ENCODE assay signal across 1 fruit fly cellular context in the genomic region with DNA sequence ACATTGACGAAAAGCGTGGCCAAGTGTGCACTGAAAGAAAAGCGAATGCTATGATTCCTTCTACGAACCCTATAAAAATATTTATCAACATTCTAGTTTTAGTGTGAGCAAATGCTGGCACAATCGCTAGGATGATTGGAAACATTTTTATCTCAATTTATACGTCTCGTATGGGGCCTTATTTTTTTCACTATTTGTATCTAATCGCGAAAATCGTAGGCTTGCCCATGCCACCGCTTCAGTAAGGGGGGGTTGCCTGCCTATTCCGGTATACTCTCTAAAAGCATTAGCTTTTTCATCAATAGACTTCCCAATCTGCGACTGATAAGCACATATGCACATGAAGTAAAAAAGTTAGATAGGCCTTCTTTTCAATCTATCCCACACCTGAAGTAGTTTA.
A peak's percentile ranks its signal among the peaks of the same experiment; 100 is the strongest.
TF ChIP-seq lines count a peak whose summit lies in the region.

No protein-coding gene starts in this region.

TF ChIP-seq in whole organism, embryonic, 481 proteins besides CTCF, POLR2A, EP300 and RAD21 (continued from another document and continues in another):
- TF ChIP-seq CG11456 (GFP tag; IDR thresholded peaks at IDR 0.05; lab: Robert Waterston, UW) = peak; percentile 83
- peak; percentile 89 for TF ChIP-seq Atf6 (GFP tag; IDR thresholded peaks at IDR 0.05; lab: Robert Waterston, UW)
- peak; percentile 85 for TF ChIP-seq sob (GFP tag; IDR thresholded peaks at IDR 0.05; lab: Robert Waterston, UW)
- peak; percentile 64 for TF ChIP-seq CG4360 (GFP tag; IDR thresholded peaks at IDR 0.05; lab: Robert Waterston, UW)
- peak; percentile 69 for TF ChIP-seq CG10543 (GFP tag; optimal IDR thresholded peaks at IDR 0.05; lab: Kevin White, UChicago)
- TF ChIP-seq Dfd (GFP tag; optimal IDR thresholded peaks at IDR 0.05; lab: Kevin White, UChicago) = no peak
- TF ChIP-seq Elba2 (GFP tag; optimal IDR thresholded peaks at IDR 0.05; lab: Kevin White, UChicago) = no peak
- TF ChIP-seq Atf-2 (GFP tag; optimal IDR thresholded peaks at IDR 0.05; lab: Kevin White, UChicago) = peak; percentile 32
- TF ChIP-seq slbo (GFP tag; IDR thresholded peaks at IDR 0.05; lab: Robert Waterston, UW) = peak; percentile 92
- TF ChIP-seq CG4282 (GFP tag; optimal IDR thresholded peaks at IDR 0.05; lab: Kevin White, UChicago) = peak; percentile 53
- no peak for TF ChIP-seq CG17912 (GFP tag; optimal IDR thresholded peaks at IDR 0.05; lab: Kevin White, UChicago)
- peak; percentile 78 for TF ChIP-seq CG12071 (GFP tag; optimal IDR thresholded peaks at IDR 0.05; lab: Kevin White, UChicago)
- peak; percentile 66 for TF ChIP-seq MBD-R2 (GFP tag; IDR thresholded peaks at IDR 0.05; lab: Robert Waterston, UW)
- TF ChIP-seq CG1832 (GFP tag; optimal IDR thresholded peaks at IDR 0.05; lab: Kevin White, UChicago) = no peak
- TF ChIP-seq en (GFP tag; optimal IDR thresholded peaks at IDR 0.05; lab: Kevin White, UChicago) = peak; percentile 60
- TF ChIP-seq CG15696 (tag; optimal IDR thresholded peaks at IDR 0.05; lab: Kevin White, UChicago) = no peak
- TF ChIP-seq CG2889 (GFP tag; IDR thresholded peaks at IDR 0.05; lab: Robert Waterston, UW) = peak; percentile 73; the same call in 2 of the 3 replicates
- TF ChIP-seq usp (GFP tag; optimal IDR thresholded peaks at IDR 0.05; lab: Kevin White, UChicago) = no peak
- peak; percentile 77 for TF ChIP-seq Rx (GFP tag; IDR thresholded peaks at IDR 0.05; lab: Robert Waterston, UW)
- TF ChIP-seq jigr1 (GFP tag; IDR thresholded peaks at IDR 0.05; lab: Robert Waterston, UW) = no peak
- peak; percentile 70 for TF ChIP-seq Atf3 (GFP tag; optimal IDR thresholded peaks at IDR 0.05; lab: Kevin White, UChicago)
- peak; percentile 69 for TF ChIP-seq schlank (tag; optimal IDR thresholded peaks at IDR 0.05; lab: Kevin White, UChicago)
- TF ChIP-seq CG4404 (GFP tag; IDR thresholded peaks at IDR 0.05; lab: Robert Waterston, UW) = peak; percentile 52
- TF ChIP-seq CG6175 (GFP tag; IDR thresholded peaks at IDR 0.05; lab: Robert Waterston, UW) = peak; percentile 73; the same call in 2 of the 3 replicates
- no peak for TF ChIP-seq dmrt11E (tag; optimal IDR thresholded peaks at IDR 0.05; lab: Kevin White, UChicago)
- no peak for TF ChIP-seq Tbp (GFP tag; optimal IDR thresholded peaks at IDR 0.05; lab: Kevin White, UChicago)
- TF ChIP-seq CG1647 (GFP tag; optimal IDR thresholded peaks at IDR 0.05; lab: Kevin White, UChicago) = peak; percentile 35
- TF ChIP-seq CG2678 (tag; optimal IDR thresholded peaks at IDR 0.05; lab: Kevin White, UChicago) = peak; percentile 87
- TF ChIP-seq CG32772 (GFP tag; IDR thresholded peaks at IDR 0.05; lab: Robert Waterston, UW) = peak; percentile 90
- no peak for TF ChIP-seq CG4617 (GFP tag; optimal IDR thresholded peaks at IDR 0.05; lab: Kevin White, UChicago; ENCODE audit: borderline replicate concordance)
- TF ChIP-seq slp2 (GFP tag; optimal IDR thresholded peaks at IDR 0.05; lab: Kevin White, UChicago) = peak; percentile 54
- peak; percentile 59 for TF ChIP-seq CG6683 (GFP tag; optimal IDR thresholded peaks at IDR 0.05; lab: Kevin White, UChicago)
- TF ChIP-seq Chrac-16 (GFP tag; optimal IDR thresholded peaks at IDR 0.05; lab: Kevin White, UChicago) = peak; percentile 63
- TF ChIP-seq Adf1 (GFP tag; IDR thresholded peaks at IDR 0.05; lab: Robert Waterston, UW) = peak; percentile 67
- TF ChIP-seq Hr51 (GFP tag; optimal IDR thresholded peaks at IDR 0.05; lab: Kevin White, UChicago) = peak in 1 of 2 experiments; percentile 73
- TF ChIP-seq knrl (GFP tag; IDR thresholded peaks at IDR 0.05; lab: Robert Waterston, UW; ENCODE audit: partially characterized antibody) = no peak
- no peak for TF ChIP-seq HLH4C (GFP tag; IDR thresholded peaks at IDR 0.05; lab: Robert Waterston, UW; ENCODE audit: partially characterized antibody)
- peak; percentile 60 for TF ChIP-seq CG6254 (GFP tag; optimal IDR thresholded peaks at IDR 0.05; lab: Kevin White, UChicago)
- TF ChIP-seq CG12219 (GFP tag; optimal IDR thresholded peaks at IDR 0.05; lab: Kevin White, UChicago) = peak; percentile 80
- TF ChIP-seq CG12659 (GFP tag; optimal IDR thresholded peaks at IDR 0.05; lab: Kevin White, UChicago) = peak; percentile 84
- peak; percentile 83 for TF ChIP-seq CG17385 (GFP tag; optimal IDR thresholded peaks at IDR 0.05; lab: Kevin White, UChicago)
- TF ChIP-seq onecut (GFP tag; IDR thresholded peaks at IDR 0.05; lab: Robert Waterston, UW) = peak; percentile 54
- peak; percentile 6 for TF ChIP-seq CG9876 (GFP tag; optimal IDR thresholded peaks at IDR 0.05; lab: Kevin White, UChicago)
- no peak for TF ChIP-seq CG17568 (GFP tag; optimal IDR thresholded peaks at IDR 0.05; lab: Kevin White, UChicago)
- no peak for TF ChIP-seq ash1 (GFP tag; optimal IDR thresholded peaks at IDR 0.05; lab: Kevin White, UChicago)
- TF ChIP-seq CG6654 (GFP tag; optimal IDR thresholded peaks at IDR 0.05; lab: Kevin White, UChicago) = peak; percentile 19
- TF ChIP-seq CG12769 (tag; optimal IDR thresholded peaks at IDR 0.05; lab: Kevin White, UChicago) = peak; percentile 88
- TF ChIP-seq caup (GFP tag; optimal IDR thresholded peaks at IDR 0.05; lab: Kevin White, UChicago; ENCODE audit: severe bottlenecking) = peak; percentile 85
- TF ChIP-seq ham (GFP tag; IDR thresholded peaks at IDR 0.05; lab: Robert Waterston, UW) = no peak
- peak; percentile 62 for TF ChIP-seq CG8281 (tag; optimal IDR thresholded peaks at IDR 0.05; lab: Kevin White, UChicago)
- TF ChIP-seq wek (GFP tag; optimal IDR thresholded peaks at IDR 0.05; lab: Kevin White, UChicago) = no peak
- peak; percentile 56 for TF ChIP-seq gcm (GFP tag; optimal IDR thresholded peaks at IDR 0.05; lab: Kevin White, UChicago)
- TF ChIP-seq lilli (GFP tag; optimal IDR thresholded peaks at IDR 0.05; lab: Kevin White, UChicago) = peak; percentile 82
- peak; percentile 40 for TF ChIP-seq slou (GFP tag; optimal IDR thresholded peaks at IDR 0.05; lab: Kevin White, UChicago)
- TF ChIP-seq ftz-f1 (GFP tag; optimal IDR thresholded peaks at IDR 0.05; lab: Kevin White, UChicago) = no peak
- TF ChIP-seq CG6854 (GFP tag; optimal IDR thresholded peaks at IDR 0.05; lab: Kevin White, UChicago) = peak; percentile 50
- TF ChIP-seq zfh2 (GFP tag; optimal IDR thresholded peaks at IDR 0.05; lab: Kevin White, UChicago) = peak; percentile 74
- TF ChIP-seq wor (GFP tag; IDR thresholded peaks at IDR 0.05; lab: Robert Waterston, UW) = peak; percentile 75
- TF ChIP-seq Pdp1 (GFP tag; optimal IDR thresholded peaks at IDR 0.05; lab: Kevin White, UChicago) = peak; percentile 74 to 78
- TF ChIP-seq sna (GFP tag; IDR thresholded peaks at IDR 0.05; lab: Robert Waterston, UW; ENCODE audit: partially characterized antibody) = no peak
- TF ChIP-seq B-H2 (GFP tag; optimal IDR thresholded peaks at IDR 0.05; lab: Kevin White, UChicago) = peak; percentile 45
- peak; percentile 53; the same call in 1 of the 2 replicates for TF ChIP-seq CG43689 (GFP tag; IDR thresholded peaks at IDR 0.05; lab: Robert Waterston, UW)
- TF ChIP-seq ara (GFP tag; IDR thresholded peaks at IDR 0.05; lab: Robert Waterston, UW) = peak; percentile 83
- TF ChIP-seq gsb (GFP tag; IDR thresholded peaks at IDR 0.05; lab: Robert Waterston, UW) = peak; percentile 59
- peak; percentile 79 for TF ChIP-seq rib (GFP tag; IDR thresholded peaks at IDR 0.05; lab: Robert Waterston, UW)
- peak; percentile 80 for TF ChIP-seq CG4730 (GFP tag; IDR thresholded peaks at IDR 0.05; lab: Robert Waterston, UW)
- no peak for TF ChIP-seq fd102C (GFP tag; optimal IDR thresholded peaks at IDR 0.05; lab: Kevin White, UChicago)
- no peak for TF ChIP-seq abd-A (tag; optimal IDR thresholded peaks at IDR 0.05; lab: Kevin White, UChicago)
- TF ChIP-seq CG12299 (tag; optimal IDR thresholded peaks at IDR 0.05; lab: Kevin White, UChicago) = peak; percentile 11
- peak; percentile 73 for TF ChIP-seq salm (tag; optimal IDR thresholded peaks at IDR 0.05; lab: Kevin White, UChicago)
- peak; percentile 73 for TF ChIP-seq pnt (GFP tag; optimal IDR thresholded peaks at IDR 0.05; lab: Kevin White, UChicago)
- peak; percentile 82 for TF ChIP-seq esg (GFP tag; conservative IDR thresholded peaks at IDR 0.05; lab: Robert Waterston, UW)
- TF ChIP-seq sisA (GFP tag; IDR thresholded peaks at IDR 0.05; lab: Robert Waterston, UW) = peak; percentile 86
- TF ChIP-seq E2f2 (GFP tag; IDR thresholded peaks at IDR 0.05; lab: Robert Waterston, UW) = peak; percentile 68
- TF ChIP-seq tll (GFP tag; optimal IDR thresholded peaks at IDR 0.05; lab: Kevin White, UChicago) = no peak
- TF ChIP-seq CG9215 (GFP tag; IDR thresholded peaks at IDR 0.05; lab: Robert Waterston, UW) = peak; percentile 66
- peak; percentile 64 for TF ChIP-seq CG7987 (GFP tag; optimal IDR thresholded peaks at IDR 0.05; lab: Kevin White, UChicago)
- TF ChIP-seq YL-1 (GFP tag; optimal IDR thresholded peaks at IDR 0.05; lab: Kevin White, UChicago) = no peak
- TF ChIP-seq aop (GFP tag; IDR thresholded peaks at IDR 0.05; lab: Robert Waterston, UW) = peak; percentile 74
- TF ChIP-seq wdn (GFP tag; IDR thresholded peaks at IDR 0.05; lab: Robert Waterston, UW) = peak; percentile 84; the same call in 1 of the 2 replicates
- TF ChIP-seq CG17802 (tag; optimal IDR thresholded peaks at IDR 0.05; lab: Kevin White, UChicago) = peak; percentile 59
- TF ChIP-seq CG17186 (GFP tag; optimal IDR thresholded peaks at IDR 0.05; lab: Kevin White, UChicago) = no peak
- TF ChIP-seq CG32532 (GFP tag; IDR thresholded peaks at IDR 0.05; lab: Robert Waterston, UW) = peak; percentile 89
- peak; percentile 53 for TF ChIP-seq fu2 (GFP tag; optimal IDR thresholded peaks at IDR 0.05; lab: Kevin White, UChicago)
- TF ChIP-seq Side (GFP tag; optimal IDR thresholded peaks at IDR 0.05; lab: Kevin White, UChicago) = peak; percentile 71
- no peak for TF ChIP-seq cad (GFP tag; optimal IDR thresholded peaks at IDR 0.05; lab: Kevin White, UChicago)
- peak in 1 of 2 experiments; percentile 83 for TF ChIP-seq bsh (GFP tag; optimal IDR thresholded peaks at IDR 0.05; lab: Kevin White, UChicago)
- TF ChIP-seq crp (GFP tag; optimal IDR thresholded peaks at IDR 0.05; lab: Kevin White, UChicago) = no peak
- TF ChIP-seq CG13894 (tag; optimal IDR thresholded peaks at IDR 0.05; lab: Kevin White, UChicago) = no peak
- peak; percentile 81 for TF ChIP-seq nmo (GFP tag; optimal IDR thresholded peaks at IDR 0.05; lab: Kevin White, UChicago)
- peak; percentile 79 for TF ChIP-seq grau (tag; optimal IDR thresholded peaks at IDR 0.05; lab: Kevin White, UChicago)
- peak; percentile 86 for TF ChIP-seq lmd (GFP tag; IDR thresholded peaks at IDR 0.05; lab: Robert Waterston, UW)
- TF ChIP-seq her (GFP tag; optimal IDR thresholded peaks at IDR 0.05; lab: Kevin White, UChicago) = peak; percentile 28
- peak; percentile 16 for TF ChIP-seq bigmax (GFP tag; optimal IDR thresholded peaks at IDR 0.05; lab: Kevin White, UChicago)
- TF ChIP-seq CG10654 (GFP tag; optimal IDR thresholded peaks at IDR 0.05; lab: Kevin White, UChicago) = peak; percentile 61
- no peak for TF ChIP-seq CG12236 (GFP tag; optimal IDR thresholded peaks at IDR 0.05; lab: Kevin White, UChicago)
- TF ChIP-seq croc (GFP tag; conservative IDR thresholded peaks at IDR 0.05; lab: Robert Waterston, UW) = peak; percentile 56; the same call in 2 of the 3 replicates
- TF ChIP-seq E2f1 (GFP tag; IDR thresholded peaks at IDR 0.05; lab: Robert Waterston, UW) = peak; percentile 86
- TF ChIP-seq Hr3 (GFP tag; optimal IDR thresholded peaks at IDR 0.05; lab: Kevin White, UChicago) = peak; percentile 74
- peak; percentile 51 for TF ChIP-seq CG17829 (tag; optimal IDR thresholded peaks at IDR 0.05; lab: Kevin White, UChicago)
- peak; percentile 82 for TF ChIP-seq CG7556 (GFP tag; optimal IDR thresholded peaks at IDR 0.05; lab: Kevin White, UChicago)
- TF ChIP-seq trem (tag; optimal IDR thresholded peaks at IDR 0.05; lab: Kevin White, UChicago) = no peak
- TF ChIP-seq ro (GFP tag; IDR thresholded peaks at IDR 0.05; lab: Robert Waterston, UW) = peak; percentile 36; the same call in 1 of the 2 replicates
- peak; percentile 70 for TF ChIP-seq Antp (GFP tag; optimal IDR thresholded peaks at IDR 0.05; lab: Kevin White, UChicago)
- TF ChIP-seq repo (GFP tag; optimal IDR thresholded peaks at IDR 0.05; lab: Kevin White, UChicago) = no peak
- peak; percentile 78 for TF ChIP-seq Asciz (GFP tag; optimal IDR thresholded peaks at IDR 0.05; lab: Kevin White, UChicago)
- peak; percentile 11 for TF ChIP-seq zen (tag; optimal IDR thresholded peaks at IDR 0.05; lab: Kevin White, UChicago)
- peak; percentile 31 for TF ChIP-seq Bteb2 (GFP tag; optimal IDR thresholded peaks at IDR 0.05; lab: Kevin White, UChicago)
- TF ChIP-seq dati (GFP tag; IDR thresholded peaks at IDR 0.05; lab: Robert Waterston, UW) = peak; percentile 82
- TF ChIP-seq ato (GFP tag; IDR thresholded peaks at IDR 0.05; lab: Robert Waterston, UW; ENCODE audit: partially characterized antibody) = no peak
- no peak for TF ChIP-seq CG33557 (GFP tag; optimal IDR thresholded peaks at IDR 0.05; lab: Kevin White, UChicago)
- no peak for TF ChIP-seq Kr (GFP tag; optimal IDR thresholded peaks at IDR 0.05; lab: Kevin White, UChicago)
- peak; percentile 54 for TF ChIP-seq CG18764 (GFP tag; optimal IDR thresholded peaks at IDR 0.05; lab: Kevin White, UChicago)
- peak; percentile 82 for TF ChIP-seq Fer1 (GFP tag; optimal IDR thresholded peaks at IDR 0.05; lab: Kevin White, UChicago)
- TF ChIP-seq CG4328 (GFP tag; optimal IDR thresholded peaks at IDR 0.05; lab: Kevin White, UChicago) = no peak
- peak; percentile 95 for TF ChIP-seq vvl (GFP tag; IDR thresholded peaks at IDR 0.05; lab: Robert Waterston, UW)
- TF ChIP-seq CG8359 (GFP tag; optimal IDR thresholded peaks at IDR 0.05; lab: Kevin White, UChicago; ENCODE audit: borderline replicate concordance) = peak; percentile 5
- peak; percentile 98 for TF ChIP-seq Med (GFP tag; lab: Kevin White, UChicago)
- no peak for TF ChIP-seq sqz (GFP tag; optimal IDR thresholded peaks at IDR 0.05; lab: Kevin White, UChicago)
- peak; percentile 86 for TF ChIP-seq Taf1 (GFP tag; IDR thresholded peaks at IDR 0.05; lab: Robert Waterston, UW)
- peak; percentile 12 for TF ChIP-seq da (GFP tag; optimal IDR thresholded peaks at IDR 0.05; lab: Kevin White, UChicago)
- TF ChIP-seq Xbp1 (GFP tag; optimal IDR thresholded peaks at IDR 0.05; lab: Kevin White, UChicago) = peak; percentile 76
- no peak for TF ChIP-seq pita (GFP tag; optimal IDR thresholded peaks at IDR 0.05; lab: Kevin White, UChicago)
- peak; percentile 86 for TF ChIP-seq Aef1 (GFP tag; IDR thresholded peaks at IDR 0.05; lab: Robert Waterston, UW)
- no peak for TF ChIP-seq tna (GFP tag; IDR thresholded peaks at IDR 0.05; lab: Robert Waterston, UW; ENCODE audit: partially characterized antibody)
- TF ChIP-seq CoRest (tag; optimal IDR thresholded peaks at IDR 0.05; lab: Kevin White, UChicago) = peak; percentile 81
- peak; percentile 92 for TF ChIP-seq mirr (GFP tag; optimal IDR thresholded peaks at IDR 0.05; lab: Kevin White, UChicago)
